Fruit fly (Drosophila melanogaster) whole organism, embryonic: ENCODE results near the gene CG7536.
A peak's percentile ranks its signal among the peaks of the same experiment; 100 is the strongest.

ENCODE experiments used
- Aef1 ChIP-seq: fragments of 200-800 bp; sonication (Bioruptor generic); IDR thresholded peaks from 3 replicates; pipeline ENCODE4 v1.3.6; 2022; ENCODE audit warnings: missing biosample characterization, missing genetic modification characterization
- B-H2 ChIP-seq: fragments of 200-800 bp; sonication (Bioruptor generic); optimal IDR thresholded peaks from 2 replicates; lab custom pipeline; 2018; ENCODE audit warnings: missing biosample characterization, mild to moderate bottlenecking, missing genetic modification characterization
- BtbVII ChIP-seq: fragments of 200-800 bp; sonication (Bioruptor generic); optimal IDR thresholded peaks from 3 replicates; lab custom pipeline; 2017; ENCODE audit warnings: missing biosample characterization, mild to moderate bottlenecking, missing genetic modification characterization
- CG12769 ChIP-seq: fragments of 200-800 bp; sonication (Bioruptor generic); optimal IDR thresholded peaks from 2 replicates; lab custom pipeline; 2019; ENCODE audit warnings: missing biosample characterization, mild to moderate bottlenecking, missing genetic modification characterization, moderate library complexity
- CG13296 ChIP-seq: fragments of 200-800 bp; sonication (Bioruptor generic); optimal IDR thresholded peaks from 3 replicates; lab custom pipeline; 2018; ENCODE audit warnings: missing biosample characterization, mild to moderate bottlenecking, missing genetic modification characterization
- CG13424 ChIP-seq: fragments of 200-800 bp; sonication (Bioruptor generic); optimal IDR thresholded peaks from 2 replicates; lab custom pipeline; 2019; ENCODE audit warnings: missing biosample characterization, mild to moderate bottlenecking, missing genetic modification characterization, moderate library complexity
- CG13894 ChIP-seq: fragments of 200-800 bp; sonication (Bioruptor generic); optimal IDR thresholded peaks from 3 replicates; lab custom pipeline; 2018; ENCODE audit warnings: missing biosample characterization, mild to moderate bottlenecking, missing genetic modification characterization, moderate library complexity
- CG15269 ChIP-seq: fragments of 200-800 bp; sonication (Bioruptor generic); optimal IDR thresholded peaks from 2 replicates; lab custom pipeline; 2018; ENCODE audit warnings: missing biosample characterization, mild to moderate bottlenecking, missing genetic modification characterization, moderate library complexity
- CG1647 ChIP-seq: fragments of 200-800 bp; sonication (Bioruptor generic); optimal IDR thresholded peaks from 3 replicates; lab custom pipeline; 2016; ENCODE audit warnings: missing biosample characterization, missing genetic modification characterization
- CG16815 ChIP-seq: fragments of 200-800 bp; sonication (Bioruptor generic); optimal IDR thresholded peaks from 3 replicates; lab custom pipeline; 2017; ENCODE audit warnings: missing biosample characterization, mild to moderate bottlenecking, missing genetic modification characterization
- CG17328 ChIP-seq: fragments of 200-800 bp; sonication (Bioruptor generic); IDR thresholded peaks from 2 replicates; pipeline ENCODE4 v1.3.6; 2022; ENCODE audit warnings: missing biosample characterization, missing genetic modification characterization
- CG17568 ChIP-seq: fragments of 200-800 bp; sonication (Bioruptor generic); optimal IDR thresholded peaks from 2 replicates; lab custom pipeline; 2018; ENCODE audit warnings: missing biosample characterization, mild to moderate bottlenecking, missing genetic modification characterization, moderate library complexity
- CG1792 ChIP-seq: fragments of 200-800 bp; sonication (Bioruptor generic); optimal IDR thresholded peaks from 2 replicates; lab custom pipeline; 2016; ENCODE audit warnings: missing biosample characterization, missing genetic modification characterization
- CG30403 ChIP-seq: fragments of 200-800 bp; sonication (Bioruptor generic); optimal IDR thresholded peaks from 3 replicates; lab custom pipeline; 2016; ENCODE audit warnings: missing biosample characterization, missing genetic modification characterization
- CG32532 ChIP-seq: fragments of 200-800 bp; sonication (Bioruptor generic); IDR thresholded peaks from 2 replicates; pipeline ENCODE4 v1.3.6; 2022; ENCODE audit warnings: missing biosample characterization, missing genetic modification characterization
- CG3281 ChIP-seq: fragments of 200-800 bp; sonication (Bioruptor generic); optimal IDR thresholded peaks from 3 replicates; lab custom pipeline; 2017; ENCODE audit warnings: missing biosample characterization, mild to moderate bottlenecking, missing genetic modification characterization
- CG3995 ChIP-seq: fragments of 200-800 bp; sonication (Bioruptor generic); optimal IDR thresholded peaks from 3 replicates; lab custom pipeline; 2016; ENCODE audit warnings: missing biosample characterization, missing genetic modification characterization
- CG5245 ChIP-seq: fragments of 200-800 bp; sonication (Bioruptor generic); optimal IDR thresholded peaks from 3 replicates; lab custom pipeline; 2016; ENCODE audit warnings: missing biosample characterization, missing genetic modification characterization
- CG6854 ChIP-seq: fragments of 200-800 bp; sonication (Bioruptor generic); optimal IDR thresholded peaks from 3 replicates; lab custom pipeline; 2017; ENCODE audit warnings: missing biosample characterization, mild to moderate bottlenecking, missing genetic modification characterization
- CG9932 ChIP-seq: fragments of 200-800 bp; sonication (Bioruptor generic); IDR thresholded peaks from 2 replicates; pipeline ENCODE4 v1.3.6; 2022; ENCODE audit warnings: missing biosample characterization, missing genetic modification characterization
- CoRest ChIP-seq: fragments of 200-800 bp; sonication (Bioruptor generic); optimal IDR thresholded peaks from 3 replicates; lab custom pipeline; 2018; ENCODE audit warnings: missing biosample characterization, mild to moderate bottlenecking, missing genetic modification characterization, moderate library complexity
- E2f2 ChIP-seq: fragments of 200-800 bp; sonication (Bioruptor generic); IDR thresholded peaks from 2 replicates; pipeline ENCODE4 v1.3.6; 2022; ENCODE audit warnings: missing biosample characterization, missing genetic modification characterization
- Fer3 ChIP-seq: fragments of 200-800 bp; sonication (Bioruptor generic); optimal IDR thresholded peaks from 2 replicates; lab custom pipeline; 2018; ENCODE audit warnings: missing biosample characterization, mild to moderate bottlenecking, missing genetic modification characterization, moderate library complexity
- Hr51 ChIP-seq, 2 experiments: fragments of 200-800 bp; sonication (Bioruptor generic); optimal IDR thresholded peaks; 2 replicates in 1 of 2; 3 replicates in 1 of 2; lab custom pipeline; 2016 to 2018; ENCODE audit warnings: missing biosample characterization in 2 of 2, missing genetic modification characterization in 2 of 2, mild to moderate bottlenecking in 1 of 2, moderate library complexity in 1 of 2
- Kr ChIP-seq: fragments of 200-800 bp; sonication (Bioruptor generic); optimal IDR thresholded peaks from 2 replicates; lab custom pipeline; 2017; ENCODE audit warnings: missing biosample characterization, mild to moderate bottlenecking, missing genetic modification characterization
- MBD-R2 ChIP-seq: fragments of 200-800 bp; sonication (Bioruptor generic); IDR thresholded peaks from 2 replicates; pipeline ENCODE4 v1.3.6; 2022; ENCODE audit warnings: missing biosample characterization, missing genetic modification characterization
- Ssrp ChIP-seq: fragments of 200-800 bp; sonication (Bioruptor generic); optimal IDR thresholded peaks from 2 replicates; lab custom pipeline; 2018; ENCODE audit warnings: missing biosample characterization, mild to moderate bottlenecking, missing genetic modification characterization, moderate library complexity
- Xbp1 ChIP-seq: fragments of 200-800 bp; sonication (Bioruptor generic); optimal IDR thresholded peaks from 3 replicates; lab custom pipeline; 2016; ENCODE audit warnings: missing biosample characterization, mild to moderate bottlenecking, missing genetic modification characterization
- cato ChIP-seq: fragments of 200-800 bp; sonication (Bioruptor generic); optimal IDR thresholded peaks from 2 replicates; lab custom pipeline; 2016; ENCODE audit warnings: missing biosample characterization, missing genetic modification characterization, borderline replicate concordance
- ci ChIP-seq: fragments of 200-800 bp; sonication (Bioruptor generic); IDR thresholded peaks from 3 replicates; pipeline ENCODE4 v1.3.6; 2022; ENCODE audit warnings: missing biosample characterization, missing genetic modification characterization
- crol ChIP-seq: fragments of 200-800 bp; sonication (Bioruptor generic); IDR thresholded peaks from 2 replicates; pipeline ENCODE4 v1.3.6; 2022; ENCODE audit warnings: missing biosample characterization, missing genetic modification characterization
- dpn ChIP-seq, 2 experiments: fragments of 200-800 bp; sonication (Bioruptor generic); optimal IDR thresholded peaks; 3 replicates each; lab custom pipeline; 2016; ENCODE audit warnings: missing biosample characterization in 2 of 2, missing genetic modification characterization in 2 of 2
- dysf ChIP-seq: fragments of 200-800 bp; sonication (Bioruptor generic); IDR thresholded peaks from 3 replicates; pipeline ENCODE4 v1.3.6; 2022; ENCODE audit warnings: missing biosample characterization, missing genetic modification characterization
- exex ChIP-seq: fragments of 200-800 bp; sonication (Bioruptor generic); optimal IDR thresholded peaks from 4 replicates; lab custom pipeline; 2018; ENCODE audit warnings: missing biosample characterization, mild to moderate bottlenecking, missing genetic modification characterization, moderate library complexity
- fd96Cb ChIP-seq: fragments of 200-800 bp; sonication (Bioruptor generic); optimal IDR thresholded peaks from 2 replicates; lab custom pipeline; 2018; ENCODE audit warnings: missing biosample characterization, mild to moderate bottlenecking, missing genetic modification characterization, moderate library complexity
- gem ChIP-seq: fragments of 200-800 bp; sonication (Bioruptor generic); optimal IDR thresholded peaks from 2 replicates; lab custom pipeline; 2019; ENCODE audit warnings: missing biosample characterization, mild to moderate bottlenecking, missing genetic modification characterization, moderate library complexity
- grau ChIP-seq: fragments of 200-800 bp; optimal IDR thresholded peaks from 3 replicates; lab custom pipeline; 2019; ENCODE audit warnings: missing biosample characterization, mild to moderate bottlenecking, missing genetic modification characterization, moderate library complexity
- jigr1 ChIP-seq: fragments of 200-800 bp; sonication (Bioruptor generic); IDR thresholded peaks from 3 replicates; pipeline ENCODE4 v1.3.6; 2022; ENCODE audit warnings: missing biosample characterization, missing genetic modification characterization
- kay ChIP-seq: fragments of 200-800 bp; sonication (Bioruptor generic); optimal IDR thresholded peaks from 2 replicates; lab custom pipeline; 2016; ENCODE audit warnings: missing biosample characterization, missing genetic modification characterization
- lilli ChIP-seq: fragments of 200-800 bp; sonication (Bioruptor generic); optimal IDR thresholded peaks from 3 replicates; lab custom pipeline; 2016; ENCODE audit warnings: missing biosample characterization, missing genetic modification characterization
- lola ChIP-seq, 3 experiments: fragments of >200 bp in 2 of 3; fragments of 200-800 bp in 1 of 3; sonication (Bioruptor generic) in 1 of 3; optimal IDR thresholded peaks; 2 replicates each; lab custom pipeline; 2017 to 2019; ENCODE audit warnings: missing biosample characterization in 3 of 3, missing genetic modification characterization in 3 of 3, mild to moderate bottlenecking in 1 of 3, moderate library complexity in 1 of 3
- lov ChIP-seq, 2 experiments: fragments of 200-800 bp in 1 of 2; fragments of >200 bp in 1 of 2; sonication (Bioruptor generic) in 1 of 2; IDR thresholded peaks in 1 of 2; optimal IDR thresholded peaks in 1 of 2; 2 replicates in 1 of 2; 3 replicates in 1 of 2; pipeline versions ENCODE4 v1.3.6 to Lab custom; 2017 to 2022; ENCODE audit warnings: missing biosample characterization in 1 of 2, missing genetic modification characterization in 1 of 2
- pan ChIP-seq, 4 experiments: fragments of >200 bp in 3 of 4; fragments of 200-800 bp in 1 of 4; sonication (Bioruptor generic) in 1 of 4; optimal IDR thresholded peaks in 3 of 4; IDR thresholded peaks in 1 of 4; 2 replicates each; pipeline versions ENCODE4 v1.3.6 to Lab custom; 2017 to 2022; ENCODE audit warnings: missing biosample characterization in 2 of 4, missing genetic modification characterization in 2 of 4, mixed read lengths in 1 of 4
- phol ChIP-seq: fragments of 200-800 bp; sonication (Bioruptor generic); optimal IDR thresholded peaks from 3 replicates; lab custom pipeline; 2018; ENCODE audit warnings: missing biosample characterization, mild to moderate bottlenecking, missing genetic modification characterization, moderate library complexity
- sisA ChIP-seq: fragments of 200-800 bp; sonication (Bioruptor generic); IDR thresholded peaks from 2 replicates; pipeline ENCODE4 v1.3.6; 2022; ENCODE audit warnings: missing biosample characterization, missing genetic modification characterization
- vnd ChIP-seq: fragments of 200-800 bp; sonication (Bioruptor generic); IDR thresholded peaks from 3 replicates; pipeline ENCODE4 v1.3.6; 2022; ENCODE audit warnings: missing biosample characterization, missing genetic modification characterization; ENCODE audit not compliant: partially characterized antibody
- wdn ChIP-seq: fragments of 200-800 bp; sonication (Bioruptor generic); IDR thresholded peaks from 2 replicates; pipeline ENCODE4 v1.3.6; 2022; ENCODE audit warnings: missing biosample characterization, missing genetic modification characterization

Gene CG7536

dm6 chrX:18094747-18095352 is 6.5 kb upstream of the CG7536 start (continued):
- TF ChIP-seq crol (GFP tag; lab: Robert Waterston, UW): peak; percentile 58
- TF ChIP-seq lola (GFP tag; optimal IDR thresholded peaks at IDR 0.05; lab: Kevin White, UChicago): no peak
- TF ChIP-seq CG15269 (tag; lab: Kevin White, UChicago): peak; percentile 74
- peak; percentile 59 for TF ChIP-seq exex
- peak in 1 of 2 experiments; percentile 49 for TF ChIP-seq Hr51 (GFP tag; optimal IDR thresholded peaks at IDR 0.05; lab: Kevin White, UChicago)
- no peak for TF ChIP-seq jigr1 (GFP tag; lab: Robert Waterston, UW)
- TF ChIP-seq dpn (GFP tag; optimal IDR thresholded peaks at IDR 0.05; lab: Kevin White, UChicago): peak in 1 of 2 experiments; percentile 37
- peak; percentile 35; the same call in 1 of the 2 replicates for TF ChIP-seq E2f2 (GFP tag; lab: Robert Waterston, UW)
- no peak for TF ChIP-seq CG17568
- TF ChIP-seq fd96Cb (tag; lab: Kevin White, UChicago): peak; percentile 25
- TF ChIP-seq CG6854 (GFP tag; lab: Kevin White, UChicago): peak; percentile 0
- TF ChIP-seq vnd (GFP tag; lab: Robert Waterston, UW): no peak
- TF ChIP-seq CG1647 (GFP tag; lab: Kevin White, UChicago): no peak
- TF ChIP-seq CG32532 (GFP tag; lab: Robert Waterston, UW): peak; percentile 60
- TF ChIP-seq CG5245: no peak
- peak; percentile 62 for TF ChIP-seq gem (tag; lab: Kevin White, UChicago)
- TF ChIP-seq CG16815 (GFP tag; lab: Kevin White, UChicago): peak; percentile 21
- peak; percentile 64 for TF ChIP-seq wdn (GFP tag; lab: Robert Waterston, UW)
- peak; percentile 47; the same call in 2 of the 3 replicates for TF ChIP-seq Aef1 (GFP tag; lab: Robert Waterston, UW)
- TF ChIP-seq CG3281 (GFP tag; lab: Kevin White, UChicago): peak; percentile 65
- TF ChIP-seq MBD-R2 (GFP tag; lab: Robert Waterston, UW): peak; percentile 45; the same call in 1 of the 2 replicates
- TF ChIP-seq CG1792 (GFP tag; lab: Kevin White, UChicago): no peak
- TF ChIP-seq CG13894 (tag; lab: Kevin White, UChicago): peak; percentile 25
- peak; percentile 28 for TF ChIP-seq Xbp1
- 0 out of 2 replicates have a peak, but pooled peaks have one; percentile 36 for TF ChIP-seq CG17328 (GFP tag; lab: Robert Waterston, UW)
- peak; percentile 44 for TF ChIP-seq CoRest (tag; lab: Kevin White, UChicago)
- TF ChIP-seq CG3995: no peak
- TF ChIP-seq phol (tag; lab: Kevin White, UChicago): peak; percentile 18
- peak; percentile 45 for TF ChIP-seq CG9932 (GFP tag; lab: Robert Waterston, UW)
- no peak for TF ChIP-seq kay (GFP tag; lab: Kevin White, UChicago)
- peak; percentile 86 for TF ChIP-seq grau
- peak; percentile 17; the same call in 1 of the 3 replicates for TF ChIP-seq ci (GFP tag; lab: Robert Waterston, UW)
- TF ChIP-seq CG13424 (tag; lab: Kevin White, UChicago): peak; percentile 37
- no peak for TF ChIP-seq lov (optimal IDR thresholded peaks at IDR 0.05; lab: Kevin White, UChicago)
- no peak for TF ChIP-seq lov (GFP tag; IDR thresholded peaks at IDR 0.05; lab: Robert Waterston, UW)
- no peak for TF ChIP-seq B-H2
- no peak for TF ChIP-seq pan (optimal IDR thresholded peaks at IDR 0.05; lab: Kevin White, UChicago)
- TF ChIP-seq pan (GFP tag; optimal IDR thresholded peaks at IDR 0.05 in 1 of 2, IDR thresholded peaks at IDR 0.05 in 1 of 2): peak in 1 of 2 experiments; percentile 12
- TF ChIP-seq CG30403 (GFP tag; lab: Kevin White, UChicago): peak; percentile 41
- peak; percentile 54 for TF ChIP-seq CG12769 (tag; lab: Kevin White, UChicago)
- peak; percentile 10 for TF ChIP-seq CG13296 (GFP tag; lab: Kevin White, UChicago)
- TF ChIP-seq Fer3 (tag; lab: Kevin White, UChicago): peak; percentile 53
- peak; percentile 15 for TF ChIP-seq Ssrp
- peak; percentile 42 for TF ChIP-seq lilli (GFP tag; lab: Kevin White, UChicago)
- peak; percentile 16 for TF ChIP-seq BtbVII (GFP tag; lab: Kevin White, UChicago)
- TF ChIP-seq sisA: peak; percentile 44; the same call in 1 of the 2 replicates
- no peak for TF ChIP-seq cato (GFP tag; lab: Kevin White, UChicago)
- peak; percentile 40; the same call in 1 of the 3 replicates for TF ChIP-seq dysf (GFP tag; lab: Robert Waterston, UW)
- TF ChIP-seq Kr (GFP tag; lab: Kevin White, UChicago): no peak
